Worm (Caenorhabditis elegans): ENCODE results near the gene rpl-7A.
A peak's percentile ranks its signal among the peaks of the same experiment; 100 is the strongest.

The rpl-7A gene

DNA sequence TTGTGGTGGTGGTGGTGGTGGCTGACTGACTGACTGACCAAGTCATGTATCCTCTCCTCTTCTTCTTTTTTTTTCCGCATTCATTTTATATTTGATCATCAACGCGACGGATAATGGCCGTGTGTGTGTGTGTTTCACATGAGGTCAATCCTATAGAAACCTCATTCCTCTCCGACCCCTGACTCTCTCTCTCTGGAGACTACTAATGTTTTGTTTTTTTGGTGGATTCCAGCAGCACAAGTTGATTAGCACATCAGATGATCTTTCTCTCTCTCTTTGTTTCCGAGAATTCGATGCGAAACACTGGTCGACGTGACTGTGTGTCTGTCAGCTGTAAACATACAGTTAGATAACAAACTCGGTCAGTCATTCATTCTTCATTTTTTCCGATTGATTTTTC lies 14.7 kb upstream of the rpl-7A start, which contains the start of gene Y24D9A.7:
TSS of gene Y24D9A.7 (minus strand) at position 46 of the 400 bp plus-strand sequence.
- TF ChIP-seq hmbx-1 (tag; optimal IDR thresholded peaks at IDR 0.05) = no peak
- no peak for TF ChIP-seq hmg-4 (GFP tag; optimal IDR thresholded peaks at IDR 0.05)
- no peak for TF ChIP-seq tra-4 (tag; optimal IDR thresholded peaks at IDR 0.05)
- TF ChIP-seq ceh-13 (GFP tag; optimal IDR thresholded peaks at IDR 0.05) = no peak
- no peak for TF ChIP-seq F13C5.2 (tag; optimal IDR thresholded peaks at IDR 0.05)
- no peak for TF ChIP-seq ama-1 (optimal IDR thresholded peaks at IDR 0.05)
- no peak for TF ChIP-seq ets-7 (tag; optimal IDR thresholded peaks at IDR 0.05)
- TF ChIP-seq sea-1 (GFP tag; conservative IDR thresholded peaks at IDR 0.05) = no peak
- TF ChIP-seq scrt-1 (GFP tag; IDR thresholded peaks at IDR 0.05) = no peak
- TF ChIP-seq hnd-1 (tag; optimal IDR thresholded peaks at IDR 0.05) = no peak
- no peak for TF ChIP-seq B0310.2 (tag; optimal IDR thresholded peaks at IDR 0.05)

DNA sequence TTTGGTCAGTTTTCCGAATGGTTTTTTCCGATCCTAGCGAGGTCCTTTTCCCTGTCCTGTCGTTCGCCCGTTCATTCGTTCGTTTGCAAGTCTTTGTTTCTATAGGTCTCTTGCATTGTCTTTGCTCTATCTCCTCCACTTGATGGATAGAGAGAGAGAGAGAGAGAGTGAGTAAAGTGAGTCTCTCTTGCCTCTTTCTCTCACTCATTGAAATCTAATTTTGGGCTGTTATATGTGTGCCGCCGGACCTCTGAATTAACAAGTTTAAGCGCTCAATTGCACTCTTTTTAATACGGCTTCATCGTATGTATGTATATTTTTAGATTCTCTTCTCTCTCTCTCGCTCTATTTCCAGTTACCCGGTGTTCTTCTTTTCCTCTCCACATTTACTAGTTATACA lies 13.5 kb upstream of the rpl-7A start:
- TF ChIP-seq hmg-4 (GFP tag; optimal IDR thresholded peaks at IDR 0.05) = peak; percentile 38
- no peak for TF ChIP-seq sea-1 (GFP tag; conservative IDR thresholded peaks at IDR 0.05)
- no peak for TF ChIP-seq tbx-37 (GFP tag; conservative IDR thresholded peaks at IDR 0.05)

- TF ChIP-seq pes-1 (GFP tag; IDR thresholded peaks at IDR 0.05) (no peak), F13C5.2 (tag; optimal IDR thresholded peaks at IDR 0.05) (no peak), ets-7 (tag; optimal IDR thresholded peaks at IDR 0.05) (no peak), ceh-13 (GFP tag; optimal IDR thresholded peaks at IDR 0.05) (no peak), B0310.2 (tag; optimal IDR thresholded peaks at IDR 0.05) (no peak), scrt-1 (GFP tag; IDR thresholded peaks at IDR 0.05) (no peak), tbx-11 (GFP tag; IDR thresholded peaks at IDR 0.05) (no peak), ama-1 (optimal IDR thresholded peaks at IDR 0.05) (no peak), aly-1 (tag; optimal IDR thresholded peaks at IDR 0.05) (no peak), hnd-1 (tag; optimal IDR thresholded peaks at IDR 0.05) (no peak), hmg-4 (GFP tag; optimal IDR thresholded peaks at IDR 0.05) (no peak), sea-1 (GFP tag; conservative IDR thresholded peaks at IDR 0.05) (no peak), hmbx-1 (tag; optimal IDR thresholded peaks at IDR 0.05) (no peak), ceh-36 (tag; optimal IDR thresholded peaks at IDR 0.05) (no peak), flt-1 (GFP tag; IDR thresholded peaks at IDR 0.05) (no peak), tra-4 (tag; optimal IDR thresholded peaks at IDR 0.05) (no peak), tbx-37 (GFP tag; conservative IDR thresholded peaks at IDR 0.05) (no peak)
Observed at ce11 chrIV:4402413-4402812, 12.0 kb upstream of the rpl-7A start.

- TF ChIP-seq ets-7 (tag; optimal IDR thresholded peaks at IDR 0.05) (no peak), hmg-4 (GFP tag; optimal IDR thresholded peaks at IDR 0.05) (no peak), sea-1 (GFP tag; conservative IDR thresholded peaks at IDR 0.05) (no peak), ceh-13 (GFP tag; optimal IDR thresholded peaks at IDR 0.05) (no peak)
Observed at ce11 chrIV:4400350-4401326, 10.2 kb upstream of the rpl-7A start, which contains the start of gene Y24D9A.6. TSS of gene Y24D9A.6 (minus strand) at chrIV:4400400.

DNA sequence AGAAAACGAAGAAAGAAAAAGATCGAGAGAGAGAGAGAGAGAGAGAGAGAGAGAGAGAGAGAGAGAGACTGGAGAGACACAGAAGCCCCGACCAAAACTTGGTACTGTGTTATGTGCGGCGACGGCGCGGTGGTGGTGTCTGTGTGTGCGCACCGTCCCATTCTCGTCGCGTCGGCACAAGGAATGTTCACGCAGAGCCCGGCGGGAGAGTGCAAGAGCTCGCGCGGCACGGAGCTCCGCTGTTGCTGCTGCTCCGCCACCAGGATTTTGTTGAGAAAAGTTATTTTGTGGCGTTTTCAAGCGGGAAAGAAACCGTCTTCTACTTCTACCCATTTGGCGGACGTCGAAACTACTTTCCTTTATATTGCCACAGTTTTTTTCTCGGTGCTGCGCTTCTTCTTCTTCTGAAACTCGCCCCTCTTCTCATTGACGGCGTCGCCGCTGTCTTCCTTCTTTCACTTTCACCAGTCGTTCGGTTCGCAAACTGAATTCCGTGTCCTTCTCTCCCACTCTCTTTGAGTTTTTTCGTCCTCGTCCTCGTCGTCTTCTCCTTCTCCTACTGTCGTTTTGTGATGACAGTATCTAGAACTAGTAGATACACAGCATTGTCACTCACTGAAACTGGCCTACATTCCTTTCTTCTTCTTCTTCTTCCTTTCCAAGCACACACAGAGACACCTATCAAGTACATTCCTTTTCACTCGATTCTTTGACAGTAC lies 9.2 kb upstream of the rpl-7A start:
- TF ChIP-seq pes-1 (GFP tag; IDR thresholded peaks at IDR 0.05) (peak; percentile 23; the same call in 1 of the 2 replicates), tbx-37 (GFP tag; conservative IDR thresholded peaks at IDR 0.05) (no peak), hmg-4 (GFP tag; optimal IDR thresholded peaks at IDR 0.05) (peak; percentile 10)

DNA sequence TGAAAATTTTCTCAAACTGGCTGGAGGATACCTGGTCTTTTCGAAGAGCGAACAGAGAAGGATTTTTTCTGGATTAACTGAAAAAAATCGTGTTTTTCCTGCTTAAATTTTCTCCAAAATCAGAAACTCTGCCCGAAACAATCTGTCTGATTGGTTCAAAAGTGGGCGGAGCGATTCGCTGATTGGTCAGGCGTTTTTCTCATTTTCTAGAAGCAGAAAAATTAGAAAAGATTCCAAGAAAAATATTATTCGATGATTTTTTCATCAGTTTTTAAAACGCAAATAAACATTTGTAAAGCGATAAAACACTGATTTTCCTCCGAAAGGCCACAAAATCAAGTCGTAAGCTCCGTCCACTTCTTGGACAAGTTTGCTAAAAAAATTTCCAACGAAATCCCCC lies 8.5 kb upstream of the rpl-7A start:
- no peak for TF ChIP-seq flt-1 (GFP tag; IDR thresholded peaks at IDR 0.05)
- TF ChIP-seq hmg-4 (GFP tag; optimal IDR thresholded peaks at IDR 0.05) = no peak
- TF ChIP-seq ceh-36 (tag; optimal IDR thresholded peaks at IDR 0.05) = no peak
- TF ChIP-seq aly-1 (tag; optimal IDR thresholded peaks at IDR 0.05) = no peak
- TF ChIP-seq B0310.2 (tag; optimal IDR thresholded peaks at IDR 0.05) = no peak
- no peak for TF ChIP-seq hnd-1 (tag; optimal IDR thresholded peaks at IDR 0.05)
- TF ChIP-seq sea-1 (GFP tag; conservative IDR thresholded peaks at IDR 0.05) = no peak
- no peak for TF ChIP-seq ama-1 (optimal IDR thresholded peaks at IDR 0.05)
- no peak for TF ChIP-seq pes-1 (GFP tag; IDR thresholded peaks at IDR 0.05)
- no peak for TF ChIP-seq F13C5.2 (tag; optimal IDR thresholded peaks at IDR 0.05)
- TF ChIP-seq hmbx-1 (tag; optimal IDR thresholded peaks at IDR 0.05) = no peak
- TF ChIP-seq ets-7 (tag; optimal IDR thresholded peaks at IDR 0.05) = no peak
- TF ChIP-seq tbx-37 (GFP tag; conservative IDR thresholded peaks at IDR 0.05) = no peak
- no peak for TF ChIP-seq scrt-1 (GFP tag; IDR thresholded peaks at IDR 0.05)
- TF ChIP-seq tbx-11 (GFP tag; IDR thresholded peaks at IDR 0.05) = no peak
- TF ChIP-seq tra-4 (tag; optimal IDR thresholded peaks at IDR 0.05) = no peak
- TF ChIP-seq ceh-13 (GFP tag; optimal IDR thresholded peaks at IDR 0.05) = no peak

DNA sequence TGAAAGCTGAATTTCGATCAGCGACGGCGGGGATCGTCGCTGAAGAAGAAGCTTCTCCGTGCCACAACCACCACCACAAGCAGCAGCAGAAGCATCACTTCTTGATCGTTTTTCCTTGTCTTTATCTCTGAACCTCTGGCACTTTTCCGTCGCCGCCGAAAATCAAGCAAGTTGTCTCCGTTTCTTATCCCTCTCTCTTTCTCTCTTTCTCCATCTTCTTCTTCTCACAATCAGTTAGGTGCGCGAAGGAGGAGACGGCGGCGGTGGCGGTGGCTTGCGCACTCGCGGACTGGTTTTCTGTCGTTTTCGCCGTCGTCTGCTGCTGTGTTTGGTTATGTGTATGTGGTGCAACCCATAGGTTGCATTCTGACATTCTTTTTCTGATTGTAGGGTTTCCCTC lies 8.0 kb upstream of the rpl-7A start:
- TF ChIP-seq hmg-4 (GFP tag; optimal IDR thresholded peaks at IDR 0.05) (peak; percentile 32), B0310.2 (tag; optimal IDR thresholded peaks at IDR 0.05) (no peak), tbx-11 (GFP tag; IDR thresholded peaks at IDR 0.05) (no peak), F13C5.2 (tag; optimal IDR thresholded peaks at IDR 0.05) (no peak), pes-1 (GFP tag; IDR thresholded peaks at IDR 0.05) (no peak)

Measured in whole organism, early embryonic.